Worm (Caenorhabditis elegans) whole organism, early embryonic: ENCODE measurements around the gene Y59E9AL.8.

ENCODE experiments used
- B0310.2 ChIP-seq: sonication (generic microtip); optimal IDR thresholded peaks from 2 replicates; lab custom pipeline; 2016; ENCODE audit warnings: mild to moderate bottlenecking, missing genetic modification characterization, missing compliant biosample characterization
- F13C5.2 ChIP-seq: sonication (generic microtip); optimal IDR thresholded peaks from 2 replicates; lab custom pipeline; 2017; ENCODE audit warnings: mild to moderate bottlenecking, missing genetic modification characterization, inconsistent platforms, missing compliant biosample characterization
- aly-1 ChIP-seq: sonication (generic microtip); optimal IDR thresholded peaks from 2 replicates; lab custom pipeline; 2016; ENCODE audit warnings: missing genetic modification characterization, missing compliant biosample characterization
- ama-1 ChIP-seq: fragments of 150-350 bp; optimal IDR thresholded peaks from 2 replicates; lab custom pipeline; 2014
- ceh-13 ChIP-seq: fragments of 200-800 bp; sonication (Bioruptor generic); optimal IDR thresholded peaks from 2 replicates; lab custom pipeline; 2018; ENCODE audit warnings: mild to moderate bottlenecking, missing genetic modification characterization, missing compliant biosample characterization
- ceh-36 ChIP-seq: sonication (generic microtip); optimal IDR thresholded peaks from 2 replicates; lab custom pipeline; 2016; ENCODE audit warnings: missing genetic modification characterization, inconsistent platforms, missing compliant biosample characterization
- ets-7 ChIP-seq: sonication (generic microtip); optimal IDR thresholded peaks from 2 replicates; lab custom pipeline; 2016; ENCODE audit warnings: missing genotype, missing genetic modification characterization, missing compliant biosample characterization
- flt-1 ChIP-seq: fragments of 200-800 bp; sonication (Bioruptor generic); IDR thresholded peaks from 2 replicates; pipeline ENCODE4 v1.3.6; 2022; ENCODE audit warnings: missing genetic modification characterization, missing compliant biosample characterization
- hmbx-1 ChIP-seq: sonication (generic microtip); optimal IDR thresholded peaks from 2 replicates; lab custom pipeline; 2016; ENCODE audit warnings: mild to moderate bottlenecking, missing genetic modification characterization, missing compliant biosample characterization
- hmg-4 ChIP-seq: fragments of 200-800 bp; sonication (Bioruptor generic); optimal IDR thresholded peaks from 2 replicates; lab custom pipeline; 2018; ENCODE audit warnings: mild to moderate bottlenecking, missing genetic modification characterization, missing compliant biosample characterization
- hnd-1 ChIP-seq: sonication (generic microtip); optimal IDR thresholded peaks from 2 replicates; lab custom pipeline; 2016; ENCODE audit warnings: missing genetic modification characterization, missing compliant biosample characterization
- pes-1 ChIP-seq: fragments of 200-800 bp; sonication (Bioruptor generic); IDR thresholded peaks from 2 replicates; pipeline ENCODE4 v1.3.6; 2022; ENCODE audit warnings: missing genetic modification reagents, missing genetic modification characterization, missing compliant biosample characterization
- scrt-1 ChIP-seq: fragments of 200-800 bp; sonication (Bioruptor generic); IDR thresholded peaks from 2 replicates; pipeline ENCODE4 v1.3.6; 2022; ENCODE audit warnings: missing genetic modification characterization, missing compliant biosample characterization
- sea-1 ChIP-seq: fragments of 200-800 bp; sonication (Bioruptor generic); conservative IDR thresholded peaks from 2 replicates; pipeline ENCODE4 v1.3.6; 2022; ENCODE audit warnings: missing genetic modification characterization, missing compliant biosample characterization
- tbx-11 ChIP-seq: fragments of 200-800 bp; sonication (Bioruptor generic); IDR thresholded peaks from 2 replicates; pipeline ENCODE4 v1.3.6; 2022; ENCODE audit warnings: missing genetic modification characterization, missing compliant biosample characterization
- tbx-37 ChIP-seq: fragments of 200-800 bp; sonication (Bioruptor generic); conservative IDR thresholded peaks from 2 replicates; pipeline ENCODE4 v1.3.6; 2022; ENCODE audit warnings: missing genetic modification reagents, missing genetic modification characterization, missing compliant biosample characterization
- tra-4 ChIP-seq: sonication (generic microtip); optimal IDR thresholded peaks from 2 replicates; lab custom pipeline; 2017; ENCODE audit warnings: missing genetic modification characterization, missing compliant biosample characterization

Gene Y59E9AL.8

ce11 chrIV:5210606-5211005 lies 13.5 kb downstream of the Y59E9AL.8 start:
- TF ChIP-seq F13C5.2 (tag; lab: Kevin White, UChicago) (no peak), aly-1 (tag; lab: Kevin White, UChicago) (no peak), tbx-11 (GFP tag; lab: Robert Waterston, UW) (no peak), ceh-13 (no peak), hmg-4 (GFP tag; lab: Kevin White, UChicago) (no peak), tra-4 (tag; lab: Kevin White, UChicago) (no peak)

DNA sequence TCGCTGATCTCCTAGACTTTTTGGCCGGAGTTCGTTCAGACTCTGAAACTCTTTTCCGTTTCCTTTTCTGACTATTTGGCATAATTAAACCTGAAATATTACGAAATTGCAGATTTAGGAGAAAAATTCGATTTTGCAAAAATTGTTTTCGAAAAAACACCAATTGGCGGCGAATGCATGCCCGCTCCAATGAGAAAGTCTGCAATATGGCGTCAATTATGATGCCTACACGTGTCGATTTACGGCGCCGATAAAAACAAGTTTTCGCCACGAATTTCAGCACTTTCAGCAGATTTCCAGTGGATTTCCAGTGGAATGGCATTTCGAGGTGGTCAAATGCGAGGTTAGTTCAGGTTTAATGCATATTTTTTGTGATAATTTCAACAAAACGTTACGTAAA lies 14.7 kb downstream of the Y59E9AL.8 start, which contains the start of the genes Y59E9AL.36 and nbet-1:
Y59E9AL.36 (minus strand) TSS at position 92 of the 400 bp plus-strand sequence.
nbet-1 (plus strand) TSS at position 112 of the 400 bp plus-strand sequence.
- TF ChIP-seq flt-1 (GFP tag; lab: Robert Waterston, UW), result no peak
- TF ChIP-seq pes-1 (GFP tag; lab: Robert Waterston, UW), result 0 out of 2 replicates have a peak, but pooled peaks have one; percentile 12
- TF ChIP-seq F13C5.2 (tag; lab: Kevin White, UChicago), result peak; percentile 59
- no peak for TF ChIP-seq aly-1 (tag; lab: Kevin White, UChicago)

ce11 chrIV:5206716-5207115 lies 17.4 kb downstream of the Y59E9AL.8 start:
- TF ChIP-seq sea-1 (no peak), ama-1 (no peak), scrt-1 (GFP tag; lab: Robert Waterston, UW) (no peak)

- TF ChIP-seq hnd-1 (tag; lab: Kevin White, UChicago), result no peak
- TF ChIP-seq B0310.2 (tag; lab: Kevin White, UChicago), result no peak
- TF ChIP-seq ama-1, result no peak
- no peak for TF ChIP-seq pes-1 (GFP tag; lab: Robert Waterston, UW)
- no peak for TF ChIP-seq tbx-11 (GFP tag; lab: Robert Waterston, UW)
- no peak for TF ChIP-seq tra-4 (tag; lab: Kevin White, UChicago)
- no peak for TF ChIP-seq hmg-4 (GFP tag; lab: Kevin White, UChicago)
- TF ChIP-seq flt-1 (GFP tag; lab: Robert Waterston, UW), result no peak
- TF ChIP-seq hmbx-1, result no peak
- no peak for TF ChIP-seq ets-7 (tag; lab: Kevin White, UChicago)
- TF ChIP-seq tbx-37 (GFP tag; lab: Robert Waterston, UW), result no peak
- no peak for TF ChIP-seq ceh-13
- no peak for TF ChIP-seq aly-1 (tag; lab: Kevin White, UChicago)
Measured at ce11 chrIV:5204573-5204972, 19.6 kb downstream of the Y59E9AL.8 start, which contains the start of gene tni-4. TSS of gene tni-4 (plus strand) at chrIV:5204591.

ce11 chrIV:5202575-5202974 lies 21.6 kb downstream of the Y59E9AL.8 start:
- no peak for TF ChIP-seq tbx-11 (GFP tag; lab: Robert Waterston, UW)
- no peak for TF ChIP-seq hmbx-1
- TF ChIP-seq scrt-1 (GFP tag; lab: Robert Waterston, UW), result no peak
- no peak for TF ChIP-seq sea-1
- no peak for TF ChIP-seq ets-7 (tag; lab: Kevin White, UChicago)
- no peak for TF ChIP-seq flt-1 (GFP tag; lab: Robert Waterston, UW)
- TF ChIP-seq B0310.2 (tag; lab: Kevin White, UChicago), result no peak
- TF ChIP-seq ama-1, result no peak
- no peak for TF ChIP-seq hnd-1 (tag; lab: Kevin White, UChicago)
- TF ChIP-seq F13C5.2 (tag; lab: Kevin White, UChicago), result no peak
- TF ChIP-seq pes-1 (GFP tag; lab: Robert Waterston, UW), result no peak

ce11 chrIV:5200813-5201212 lies 23.3 kb downstream of the Y59E9AL.8 start:
- TF ChIP-seq ets-7 (tag; lab: Kevin White, UChicago), result no peak

- TF ChIP-seq ceh-13 (no peak), sea-1 (no peak), hnd-1 (tag; lab: Kevin White, UChicago) (no peak), tbx-37 (GFP tag; lab: Robert Waterston, UW) (no peak), tra-4 (tag; lab: Kevin White, UChicago) (no peak), scrt-1 (GFP tag; lab: Robert Waterston, UW) (no peak), tbx-11 (GFP tag; lab: Robert Waterston, UW) (no peak), F13C5.2 (tag; lab: Kevin White, UChicago) (no peak), pes-1 (GFP tag; lab: Robert Waterston, UW) (no peak), aly-1 (tag; lab: Kevin White, UChicago) (no peak), flt-1 (GFP tag; lab: Robert Waterston, UW) (no peak), B0310.2 (tag; lab: Kevin White, UChicago) (no peak), ceh-36 (tag; lab: Kevin White, UChicago) (no peak), hmg-4 (GFP tag; lab: Kevin White, UChicago) (no peak)
Measured at ce11 chrIV:5195531-5195930, 28.6 kb downstream of the Y59E9AL.8 start, which contains the start of gene gpa-18. TSS of gene gpa-18 (minus strand) at chrIV:5195631.

DNA sequence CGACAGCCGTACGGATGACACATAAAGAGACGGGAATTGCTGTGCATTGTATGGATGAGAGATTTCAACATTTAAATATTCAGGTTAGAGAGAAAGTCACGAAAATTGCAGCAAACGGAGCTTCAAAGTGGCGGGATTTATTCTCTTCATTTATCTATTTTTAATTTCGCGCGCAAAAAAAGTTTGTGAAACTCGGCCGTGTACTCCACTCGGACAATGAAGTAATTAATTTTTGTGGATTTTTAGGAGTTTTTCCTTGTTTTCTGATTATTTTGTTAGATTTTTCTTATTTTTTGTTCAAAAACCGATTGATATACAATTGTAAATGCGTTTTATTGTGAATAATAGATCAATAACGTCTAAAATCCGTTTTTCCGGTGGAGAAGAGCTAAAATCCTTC lies 36.1 kb downstream of the Y59E9AL.8 start:
- TF ChIP-seq scrt-1 (GFP tag; lab: Robert Waterston, UW) (no peak), tbx-37 (GFP tag; lab: Robert Waterston, UW) (no peak), tbx-11 (GFP tag; lab: Robert Waterston, UW) (no peak), ets-7 (tag; lab: Kevin White, UChicago) (no peak), ama-1 (no peak), hnd-1 (tag; lab: Kevin White, UChicago) (no peak), sea-1 (no peak), pes-1 (GFP tag; lab: Robert Waterston, UW) (no peak), ceh-36 (tag; lab: Kevin White, UChicago) (no peak), hmbx-1 (no peak), F13C5.2 (tag; lab: Kevin White, UChicago) (no peak), ceh-13 (no peak), B0310.2 (tag; lab: Kevin White, UChicago) (no peak), hmg-4 (GFP tag; lab: Kevin White, UChicago) (no peak), tra-4 (tag; lab: Kevin White, UChicago) (no peak), aly-1 (tag; lab: Kevin White, UChicago) (no peak), flt-1 (GFP tag; lab: Robert Waterston, UW) (no peak)
